Worm (Caenorhabditis elegans) whole organism, L1 larva: Measurements from ENCODE around the gene T10B10.9.

Source experiments
- C16A3.4 ChIP-seq: fragments of 150-350 bp; optimal IDR thresholded peaks from 2 replicates; lab custom pipeline; 2014; ENCODE audit warnings: missing biosample characterization, missing genetic modification characterization
- egl-27 ChIP-seq, 2 experiments: fragments of 150-350 bp in 1 of 2; sonication (generic microtip); optimal IDR thresholded peaks; 3 replicates each; lab custom pipeline; 2017 to 2018; ENCODE audit warnings: missing biosample characterization in 2 of 2, missing genetic modification characterization in 2 of 2, missing genetic modification reagents in 2 of 2
- lin-35 ChIP-seq, 2 experiments: fragments of 150-350 bp; optimal IDR thresholded peaks; 2 replicates each; lab custom pipeline; 2014; ENCODE audit warnings: missing biosample characterization in 2 of 2, missing genetic modification characterization in 2 of 2, missing genetic modification reagents in 2 of 2
- nhr-11 ChIP-seq: fragments of 150-350 bp; optimal IDR thresholded peaks from 2 replicates; lab custom pipeline; 2014; ENCODE audit warnings: missing biosample characterization, missing genetic modification characterization
- nhr-85 ChIP-seq: sonication (generic microtip); peaks from one replicate; lab custom pipeline; 2016; ENCODE audit warnings: missing genetic modification characterization, inconsistent platforms, missing compliant biosample characterization
- nhr-90 ChIP-seq: sonication (generic microtip); optimal IDR thresholded peaks from 2 replicates; lab custom pipeline; 2016; ENCODE audit warnings: mild to moderate bottlenecking, missing genetic modification characterization, missing compliant biosample characterization; ENCODE audit not compliant: poor library complexity
- pax-3 ChIP-seq: fragments of 200-800 bp; sonication (Bioruptor generic); optimal IDR thresholded peaks from 2 replicates; lab custom pipeline; 2018; ENCODE audit warnings: mild to moderate bottlenecking, missing genetic modification characterization, moderate library complexity, missing compliant biosample characterization
- swsn-7 ChIP-seq: sonication (generic microtip); optimal IDR thresholded peaks from 2 replicates; lab custom pipeline; 2016; ENCODE audit warnings: missing genetic modification characterization, missing compliant biosample characterization
- unc-98 ChIP-seq: fragments of 200-800 bp; sonication (Bioruptor generic); IDR thresholded peaks from 2 replicates; pipeline ENCODE4 v1.3.6; 2022; ENCODE audit warnings: missing genetic modification characterization, missing compliant biosample characterization
- ztf-4 ChIP-seq: fragments of 150-350 bp; optimal IDR thresholded peaks from 2 replicates; lab custom pipeline; 2014; ENCODE audit warnings: missing biosample characterization, missing genetic modification characterization

Gene T10B10.9

ce11 chrX:15200720-15201119, 36.5 kb downstream of the T10B10.9 start (continued):
- TF ChIP-seq pax-3 (tag; lab: Kevin White, UChicago) (no peak), lin-35 (GFP tag; optimal IDR thresholded peaks at IDR 0.05; lab: Kevin White, UChicago) (peak in 1 of 2 experiments; percentile 72), ztf-4 (tag; lab: Kevin White, UChicago) (no peak), swsn-7 (tag; lab: Kevin White, UChicago) (peak; percentile 5), unc-98 (GFP tag; lab: Robert Waterston, UW) (no peak), C16A3.4 (peak; percentile 31)
- TF ChIP-seq, all 84 proteins: peak for 22

DNA sequence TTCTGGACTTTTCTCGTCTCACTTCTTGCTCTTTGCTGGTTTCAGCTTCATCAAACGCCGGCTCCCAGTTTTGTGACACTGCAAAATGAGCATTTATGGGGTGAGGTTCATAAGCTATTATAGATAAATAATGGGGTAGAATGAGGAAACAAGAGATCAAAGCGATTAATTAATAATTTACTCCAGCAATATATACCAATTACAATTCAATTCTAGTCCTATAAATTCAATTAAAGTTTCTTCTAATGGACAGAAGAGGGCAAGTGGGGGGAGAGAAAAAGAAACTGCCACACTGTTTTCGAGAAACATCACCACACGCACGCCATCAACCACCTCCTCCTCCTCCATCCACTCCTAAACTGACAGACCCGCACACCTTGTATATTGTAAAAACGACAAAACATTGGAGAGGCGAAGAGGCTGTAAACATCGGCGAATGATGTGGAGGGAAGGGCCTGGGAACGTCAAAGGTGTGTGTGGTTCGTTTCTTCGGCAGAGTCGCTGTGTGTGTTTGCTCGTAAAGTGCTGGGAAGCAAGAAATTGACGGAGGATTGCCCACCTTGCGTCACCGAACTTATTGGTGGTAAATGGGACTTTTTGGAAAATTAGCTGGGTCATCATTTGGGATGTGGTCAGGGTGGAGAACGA, 49.1 kb downstream of the T10B10.9 start, which contains the start of the genes H03A11.13 and famk-1:
TSS of gene H03A11.13 (minus strand) at position 51 of the 648 bp plus-strand sequence.
TSS of gene famk-1 (minus strand) at position 78 of the 648 bp plus-strand sequence.
- TF ChIP-seq nhr-85 (tag; lab: Kevin White, UChicago): peak; percentile 42
- TF ChIP-seq lin-35 (GFP tag; optimal IDR thresholded peaks at IDR 0.05; lab: Kevin White, UChicago): no peak
- TF ChIP-seq nhr-90 (tag; lab: Kevin White, UChicago): no peak
- no peak for TF ChIP-seq egl-27 (tag; optimal IDR thresholded peaks at IDR 0.05; lab: Kevin White, UChicago)
- TF ChIP-seq nhr-11 (tag; lab: Kevin White, UChicago): no peak
